Fruit fly (Drosophila melanogaster) whole organism, prepupa: ENCODE results near the gene Unc-76.

Experiments
- CG10631 ChIP-seq: fragments of 200-800 bp; sonication (Bioruptor generic); optimal IDR thresholded peaks from 2 replicates; lab custom pipeline; 2016; ENCODE audit warnings: missing biosample characterization, missing genetic modification characterization
- CG10669 ChIP-seq: fragments of 200-800 bp; sonication (Bioruptor generic); optimal IDR thresholded peaks from 3 replicates; lab custom pipeline; 2018; ENCODE audit warnings: missing biosample characterization, mild to moderate bottlenecking, missing genetic modification characterization, moderate library complexity
- CG11294 ChIP-seq: fragments of 200-800 bp; sonication (Bioruptor generic); IDR thresholded peaks from 2 replicates; pipeline ENCODE4 v1.3.6; 2022; ENCODE audit warnings: missing biosample characterization, missing genetic modification characterization
- CG11762 ChIP-seq: fragments of 200-800 bp; sonication (Bioruptor generic); optimal IDR thresholded peaks from 3 replicates; lab custom pipeline; 2016; ENCODE audit warnings: missing biosample characterization, missing genetic modification characterization; ENCODE audit not compliant: insufficient read depth
- CG16779 ChIP-seq: fragments of 200-800 bp; sonication (Bioruptor generic); optimal IDR thresholded peaks from 3 replicates; lab custom pipeline; 2017; ENCODE audit warnings: missing biosample characterization, mild to moderate bottlenecking, missing genetic modification characterization
- CG3032 ChIP-seq: fragments of 200-800 bp; optimal IDR thresholded peaks from 2 replicates; lab custom pipeline; 2019; ENCODE audit warnings: missing biosample characterization, mild to moderate bottlenecking, missing genetic modification characterization, moderate library complexity
- CG31627 ChIP-seq: fragments of 200-800 bp; sonication (Bioruptor generic); optimal IDR thresholded peaks from 3 replicates; lab custom pipeline; 2016; ENCODE audit warnings: missing biosample characterization, missing genetic modification characterization
- CG32006 ChIP-seq: fragments of 200-800 bp; sonication (Bioruptor generic); optimal IDR thresholded peaks from 3 replicates; lab custom pipeline; 2017; ENCODE audit warnings: missing biosample characterization, mild to moderate bottlenecking, missing genetic modification characterization
- CG34406 ChIP-seq: fragments of 200-800 bp; sonication (Bioruptor generic); optimal IDR thresholded peaks from 3 replicates; lab custom pipeline; 2016; ENCODE audit warnings: missing biosample characterization, missing genetic modification characterization
- CG3919 ChIP-seq: fragments of 200-800 bp; sonication (Bioruptor generic); optimal IDR thresholded peaks from 3 replicates; lab custom pipeline; 2016; ENCODE audit warnings: missing biosample characterization, missing genetic modification characterization
- CG4318 ChIP-seq: fragments of 200-800 bp; sonication (Bioruptor generic); optimal IDR thresholded peaks from 3 replicates; lab custom pipeline; 2017; ENCODE audit warnings: missing biosample characterization, mild to moderate bottlenecking, missing genetic modification characterization
- CG6163 ChIP-seq: fragments of 200-800 bp; sonication (Bioruptor generic); IDR thresholded peaks from 3 replicates; pipeline ENCODE4 v1.3.6; 2022; ENCODE audit warnings: missing biosample characterization, missing genetic modification characterization
- CG6276 ChIP-seq: fragments of 200-800 bp; sonication (Bioruptor generic); optimal IDR thresholded peaks from 2 replicates; lab custom pipeline; 2017; ENCODE audit warnings: missing biosample characterization, mild to moderate bottlenecking, missing genetic modification characterization
- CG6792 ChIP-seq: fragments of 200-800 bp; sonication (Bioruptor generic); optimal IDR thresholded peaks from 3 replicates; lab custom pipeline; 2016; ENCODE audit warnings: missing biosample characterization, missing genetic modification characterization
- CG6808 ChIP-seq: fragments of 200-800 bp; sonication (Bioruptor generic); optimal IDR thresholded peaks from 3 replicates; lab custom pipeline; 2017; ENCODE audit warnings: missing biosample characterization, missing genetic modification characterization, mild to moderate bottlenecking, moderate library complexity, missing genetic modification reagents
- CG6854 ChIP-seq: fragments of 200-800 bp; sonication (Bioruptor generic); optimal IDR thresholded peaks from 2 replicates; lab custom pipeline; 2017; ENCODE audit warnings: missing biosample characterization, mild to moderate bottlenecking, missing genetic modification characterization
- CG7368 ChIP-seq: fragments of 200-800 bp; sonication (Bioruptor generic); optimal IDR thresholded peaks from 3 replicates; lab custom pipeline; 2016; ENCODE audit warnings: missing biosample characterization, missing genetic modification characterization
- CG8119 ChIP-seq: fragments of 200-800 bp; sonication (Bioruptor generic); IDR thresholded peaks from 3 replicates; pipeline ENCODE4 v1.3.6; 2022; ENCODE audit warnings: missing biosample characterization, missing genetic modification characterization
- CG8319 ChIP-seq: fragments of 200-800 bp; sonication (Bioruptor generic); optimal IDR thresholded peaks from 3 replicates; lab custom pipeline; 2016; ENCODE audit warnings: missing biosample characterization, missing genetic modification characterization
- CG8632 ChIP-seq: fragments of 200-800 bp; sonication (Bioruptor generic); optimal IDR thresholded peaks from 3 replicates; lab custom pipeline; 2016; ENCODE audit warnings: missing biosample characterization, missing genetic modification characterization
- CG9139 ChIP-seq: fragments of 200-800 bp; sonication (Bioruptor generic); optimal IDR thresholded peaks from 3 replicates; lab custom pipeline; 2017; ENCODE audit warnings: missing biosample characterization, mild to moderate bottlenecking, missing genetic modification characterization
- Eip75B ChIP-seq: fragments of 200-800 bp; sonication (Bioruptor generic); optimal IDR thresholded peaks from 3 replicates; lab custom pipeline; 2016; ENCODE audit warnings: missing biosample characterization, missing genetic modification characterization
- Eip78C ChIP-seq: fragments of 200-800 bp; sonication (Bioruptor generic); peaks from one replicate; lab custom pipeline; 2016; ENCODE audit warnings: missing biosample characterization, missing genetic modification characterization
- Eip93F ChIP-seq: fragments of 200-800 bp; sonication (Bioruptor generic); optimal IDR thresholded peaks from 2 replicates; lab custom pipeline; 2016; ENCODE audit warnings: missing biosample characterization, mild to moderate bottlenecking, missing genetic modification characterization
- Ets21C ChIP-seq: fragments of 200-800 bp; sonication (Bioruptor generic); optimal IDR thresholded peaks from 3 replicates; lab custom pipeline; 2016; ENCODE audit warnings: missing biosample characterization, missing genetic modification characterization
- Gug ChIP-seq: fragments of 200-800 bp; sonication (Bioruptor generic); IDR thresholded peaks from 2 replicates; pipeline ENCODE4 v1.3.6; 2022; ENCODE audit warnings: missing biosample characterization, missing genetic modification characterization
- Hr38 ChIP-seq: sonication (Bioruptor generic); optimal IDR thresholded peaks from 2 replicates; lab custom pipeline; 2016; ENCODE audit warnings: missing biosample characterization, missing genetic modification characterization
- Hr39 ChIP-seq: fragments of 200-800 bp; sonication (Bioruptor generic); optimal IDR thresholded peaks from 2 replicates; lab custom pipeline; 2016; ENCODE audit warnings: missing biosample characterization, missing genetic modification characterization
- Hr4 ChIP-seq: fragments of 200-800 bp; sonication (Bioruptor generic); optimal IDR thresholded peaks from 3 replicates; lab custom pipeline; 2016; ENCODE audit warnings: missing biosample characterization, missing genetic modification characterization
- Lpt ChIP-seq: fragments of 200-800 bp; sonication (Bioruptor generic); optimal IDR thresholded peaks from 3 replicates; lab custom pipeline; 2016; ENCODE audit warnings: missing biosample characterization, missing genetic modification characterization
- Met ChIP-seq: fragments of 200-800 bp; sonication (Bioruptor generic); optimal IDR thresholded peaks from 3 replicates; lab custom pipeline; 2016; ENCODE audit warnings: missing biosample characterization, missing genetic modification characterization
- OdsH ChIP-seq: fragments of 200-800 bp; sonication (Bioruptor generic); optimal IDR thresholded peaks from 3 replicates; lab custom pipeline; 2016; ENCODE audit warnings: missing biosample characterization, missing genetic modification characterization
- Smox ChIP-seq: fragments of 200-800 bp; sonication (Bioruptor generic); optimal IDR thresholded peaks from 3 replicates; lab custom pipeline; 2016; ENCODE audit warnings: missing biosample characterization, missing genetic modification characterization
- Sox102F ChIP-seq: fragments of 200-800 bp; sonication (Bioruptor generic); optimal IDR thresholded peaks from 2 replicates; lab custom pipeline; 2016; ENCODE audit warnings: missing biosample characterization, mild to moderate bottlenecking, missing genetic modification characterization
- Sox14 ChIP-seq: fragments of 200-800 bp; sonication (Bioruptor generic); optimal IDR thresholded peaks from 3 replicates; lab custom pipeline; 2016; ENCODE audit warnings: missing biosample characterization, missing genetic modification characterization
- Sox15 ChIP-seq: fragments of 200-800 bp; sonication (Bioruptor generic); optimal IDR thresholded peaks from 3 replicates; lab custom pipeline; 2016; ENCODE audit warnings: missing biosample characterization, missing genetic modification characterization
- achi ChIP-seq: fragments of 200-800 bp; sonication (Bioruptor generic); optimal IDR thresholded peaks from 3 replicates; lab custom pipeline; 2016; ENCODE audit warnings: missing biosample characterization, missing genetic modification characterization
- acj6 ChIP-seq: fragments of 200-800 bp; sonication (Bioruptor generic); optimal IDR thresholded peaks from 3 replicates; lab custom pipeline; 2016; ENCODE audit warnings: missing biosample characterization, missing genetic modification characterization
- dac ChIP-seq: fragments of 200-800 bp; sonication (Bioruptor generic); optimal IDR thresholded peaks from 2 replicates; lab custom pipeline; 2017; ENCODE audit warnings: missing biosample characterization, mild to moderate bottlenecking, missing genetic modification characterization
- dsx ChIP-seq: fragments of 200-800 bp; optimal IDR thresholded peaks from 3 replicates; lab custom pipeline; 2019; ENCODE audit warnings: missing biosample characterization, mild to moderate bottlenecking, missing genetic modification characterization, moderate library complexity; ENCODE audit not compliant: poor library complexity, severe bottlenecking
- eg ChIP-seq: fragments of 200-800 bp; sonication (Bioruptor generic); IDR thresholded peaks from 3 replicates; pipeline ENCODE4 v1.3.6; 2022; ENCODE audit warnings: missing biosample characterization, missing genetic modification characterization
- esn ChIP-seq: fragments of 200-800 bp; sonication (Bioruptor generic); optimal IDR thresholded peaks from 2 replicates; lab custom pipeline; 2016; ENCODE audit warnings: missing biosample characterization, mild to moderate bottlenecking, missing genetic modification characterization, moderate library complexity
- fd85E ChIP-seq: fragments of 200-800 bp; sonication (Bioruptor generic); optimal IDR thresholded peaks from 3 replicates; lab custom pipeline; 2016; ENCODE audit warnings: missing biosample characterization, missing genetic modification characterization
- fkh ChIP-seq: fragments of 200-800 bp; sonication (Bioruptor generic); optimal IDR thresholded peaks from 3 replicates; lab custom pipeline; 2017; ENCODE audit warnings: missing biosample characterization, mild to moderate bottlenecking, missing genetic modification characterization, moderate library complexity
- lz ChIP-seq: fragments of 200-800 bp; sonication (Bioruptor generic); optimal IDR thresholded peaks from 3 replicates; lab custom pipeline; 2016; ENCODE audit warnings: missing biosample characterization, missing genetic modification characterization
- net ChIP-seq: fragments of 200-800 bp; sonication (Bioruptor generic); optimal IDR thresholded peaks from 3 replicates; lab custom pipeline; 2016; ENCODE audit warnings: missing biosample characterization, missing genetic modification characterization
- salr ChIP-seq, 2 experiments: fragments of 200-800 bp; sonication (Bioruptor generic); optimal IDR thresholded peaks; 3 replicates each; lab custom pipeline; 2016 to 2018; ENCODE audit warnings: missing biosample characterization in 2 of 2, missing genetic modification characterization in 2 of 2, mild to moderate bottlenecking in 1 of 2
- svp ChIP-seq: fragments of 200-800 bp; sonication (Bioruptor generic); peaks from one replicate; lab custom pipeline; 2016; ENCODE audit warnings: missing biosample characterization, missing genetic modification characterization
- topi ChIP-seq: fragments of 200-800 bp; sonication (Bioruptor generic); optimal IDR thresholded peaks from 3 replicates; lab custom pipeline; 2016; ENCODE audit warnings: missing biosample characterization, missing genetic modification characterization

Gene Unc-76

dm6 chrX:2141159-2141853, 60.9 kb downstream of the Unc-76 start, which contains the start of gene D2hgdh (continued):
- TF ChIP-seq dsx (GFP tag; lab: Kevin White, UChicago), result peak; percentile 28
- TF ChIP-seq CG9139, result no peak
- no peak for TF ChIP-seq Hr38
- no peak for TF ChIP-seq Eip93F (GFP tag; lab: Kevin White, UChicago)
- TF ChIP-seq CG32006 (GFP tag; lab: Kevin White, UChicago), result no peak
- peak; percentile 37 for TF ChIP-seq acj6 (GFP tag; lab: Kevin White, UChicago)
- no peak for TF ChIP-seq CG7368 (GFP tag; lab: Kevin White, UChicago)
- TF ChIP-seq net (GFP tag; lab: Kevin White, UChicago), result peak; percentile 2
- TF ChIP-seq esn (GFP tag; lab: Kevin White, UChicago), result peak; percentile 35

- TF ChIP-seq fkh (GFP tag; lab: Kevin White, UChicago) (peak; percentile 95), Eip75B (no peak), CG31627 (GFP tag; lab: Kevin White, UChicago) (no peak), CG3919 (GFP tag; lab: Kevin White, UChicago) (peak; percentile 42), topi (peak; percentile 31), CG6792 (GFP tag; lab: Kevin White, UChicago) (peak; percentile 30), net (GFP tag; lab: Kevin White, UChicago) (peak; percentile 6), Eip93F (GFP tag; lab: Kevin White, UChicago) (no peak), Eip78C (GFP tag; lab: Kevin White, UChicago) (peak; percentile 86), CG3032 (peak; percentile 36), CG6808 (peak; percentile 53), fd85E (GFP tag; lab: Kevin White, UChicago) (no peak), CG16779 (tag; lab: Kevin White, UChicago) (peak; percentile 1), Sox15 (GFP tag; lab: Kevin White, UChicago) (no peak), dsx (GFP tag; lab: Kevin White, UChicago) (no peak), Gug (no peak), eg (GFP tag; lab: Robert Waterston, UW) (peak; percentile 59), CG8632 (GFP tag; lab: Kevin White, UChicago) (peak; percentile 37), Hr4 (GFP tag; lab: Kevin White, UChicago) (peak; percentile 41), OdsH (GFP tag; lab: Kevin White, UChicago) (peak; percentile 14), CG6276 (GFP tag; lab: Kevin White, UChicago) (peak; percentile 59), CG10669 (peak; percentile 12), CG4318 (GFP tag; lab: Kevin White, UChicago) (no peak), CG34406 (peak; percentile 29), acj6 (GFP tag; lab: Kevin White, UChicago) (no peak), CG6854 (GFP tag; lab: Kevin White, UChicago) (peak; percentile 46), CG8119 (no peak), CG11762 (GFP tag; lab: Kevin White, UChicago) (peak; percentile 22), Sox14 (GFP tag; lab: Kevin White, UChicago) (no peak), Ets21C (GFP tag; lab: Kevin White, UChicago) (no peak), Sox102F (peak; percentile 52), achi (GFP tag; lab: Kevin White, UChicago) (peak; percentile 29), Lpt (no peak), lz (no peak), CG8319 (no peak), Smox (no peak), dac (GFP tag; lab: Kevin White, UChicago) (no peak), CG9139 (no peak), CG10631 (GFP tag; lab: Kevin White, UChicago) (peak; percentile 30), svp (GFP tag; lab: Kevin White, UChicago) (peak; percentile 75), CG11294 (GFP tag; lab: Robert Waterston, UW) (no peak), Met (GFP tag; lab: Kevin White, UChicago) (peak; percentile 58), Hr39 (GFP tag; lab: Kevin White, UChicago) (no peak), CG6163 (GFP tag; lab: Robert Waterston, UW) (peak; percentile 35; the same call in 1 of the 3 replicates), salr (GFP tag; optimal IDR thresholded peaks at IDR 0.05; lab: Kevin White, UChicago) (peak in 1 of 2 experiments; percentile 18), esn (GFP tag; lab: Kevin White, UChicago) (peak; percentile 42)
These were observed 61.4 kb downstream of the Unc-76 start for dm6 chrX:2141854-2142216.
